Worm (Caenorhabditis elegans): ENCODE data around the gene C28G1.6.

C28G1.6 gene

ce11 chrX:8835887-8836348, 4.9 kb upstream of the C28G1.6 start, which contains the start of gene C28G1.2 (continued):
- TF ChIP-seq nhr-102 (tag; optimal IDR thresholded peaks at IDR 0.05), result peak; percentile 88
- TF ChIP-seq nhr-237 (tag; optimal IDR thresholded peaks at IDR 0.05), result no peak
- TF ChIP-seq daf-16 (GFP tag; optimal IDR thresholded peaks at IDR 0.05), result peak; percentile 85 to 95
- peak; percentile 81 for TF ChIP-seq daf-16 (tag; optimal IDR thresholded peaks at IDR 0.05)

ce11 chrX:8835405-8835804, 4.3 kb upstream of the C28G1.6 start, which contains the start of gene sec-15:
TSS of gene sec-15 (minus strand) at chrX:8835715.
- TF ChIP-seq fos-1 (tag; optimal IDR thresholded peaks at IDR 0.05) (no peak), F26F4.8 (GFP tag; conservative IDR thresholded peaks at IDR 0.05) (no peak), lin-13 (GFP tag; optimal IDR thresholded peaks at IDR 0.05) (no peak), hlh-11 (tag; optimal IDR thresholded peaks at IDR 0.05) (no peak), ctbp-1 (GFP tag; IDR thresholded peaks at IDR 0.05) (no peak), daf-16 (GFP tag; optimal IDR thresholded peaks at IDR 0.05) (no peak), daf-16 (tag; optimal IDR thresholded peaks at IDR 0.05) (peak; percentile 45), lin-1 (GFP tag; IDR thresholded peaks at IDR 0.05) (no peak), Y5F2A.4 (GFP tag; optimal IDR thresholded peaks at IDR 0.05) (no peak), daf-19 (GFP tag; conservative IDR thresholded peaks at IDR 0.05) (no peak), ama-1 (optimal IDR thresholded peaks at IDR 0.05) (no peak), F10B5.3 (tag; optimal IDR thresholded peaks at IDR 0.05) (no peak), nhr-41 (GFP tag; IDR thresholded peaks at IDR 0.05) (no peak), nhr-6 (tag; optimal IDR thresholded peaks at IDR 0.05) (no peak), saeg-2 (GFP tag; IDR thresholded peaks at IDR 0.05) (no peak), Y105C5A.15 (GFP tag; IDR thresholded peaks at IDR 0.05) (no peak), pqm-1 (tag; optimal IDR thresholded peaks at IDR 0.05) (peak; percentile 81)

- TF ChIP-seq pqm-1 (tag; optimal IDR thresholded peaks at IDR 0.05), result peak; percentile 54
- TF ChIP-seq jun-1 (tag; optimal IDR thresholded peaks at IDR 0.05), result no peak
- TF ChIP-seq daf-16 (GFP tag; optimal IDR thresholded peaks at IDR 0.05), result no peak
- TF ChIP-seq daf-16 (tag; optimal IDR thresholded peaks at IDR 0.05), result peak; percentile 6
- TF ChIP-seq F49E8.2 (tag; optimal IDR thresholded peaks at IDR 0.05; ENCODE audit: borderline replicate concordance), result no peak
Measured at ce11 chrX:8828365-8828764, 2.7 kb downstream of the C28G1.6 start, which contains the start of gene rcs-1. TSS of gene rcs-1 (minus strand) at chrX:8828540.

- TF ChIP-seq zfp-2 (tag; optimal IDR thresholded peaks at IDR 0.05), result no peak
- TF ChIP-seq lin-39 (tag; optimal IDR thresholded peaks at IDR 0.05), result no peak
- peak; percentile 66; the same call in 1 of the 2 replicates for TF ChIP-seq php-3 (GFP tag; IDR thresholded peaks at IDR 0.05)
- TF ChIP-seq dve-1 (tag; optimal IDR thresholded peaks at IDR 0.05; ENCODE audit: insufficient read depth), result peak; percentile 82
- TF ChIP-seq ctbp-1 (GFP tag; IDR thresholded peaks at IDR 0.05), result no peak
- no peak for TF ChIP-seq spr-1 (tag; optimal IDR thresholded peaks at IDR 0.05)
- TF ChIP-seq dmd-6 (GFP tag; IDR thresholded peaks at IDR 0.05), result peak; percentile 51; the same call in 1 of the 2 replicates
- peak; percentile 40 for TF ChIP-seq nhr-77 (tag; optimal IDR thresholded peaks at IDR 0.05)
- peak; percentile 23 for TF ChIP-seq hlh-30 (tag; optimal IDR thresholded peaks at IDR 0.05; ENCODE audit: insufficient read depth)
- no peak for TF ChIP-seq zip-11 (GFP tag; IDR thresholded peaks at IDR 0.05)
- no peak for TF ChIP-seq D1046.2 (GFP tag; IDR thresholded peaks at IDR 0.05)
- TF ChIP-seq unc-62 (GFP tag; optimal IDR thresholded peaks at IDR 0.05 in 1 of 2), result no peak
- no peak for TF ChIP-seq unc-62 (tag; optimal IDR thresholded peaks at IDR 0.05)
- TF ChIP-seq hlh-11 (tag; optimal IDR thresholded peaks at IDR 0.05), result peak; percentile 73
- no peak for TF ChIP-seq daf-16 (GFP tag; optimal IDR thresholded peaks at IDR 0.05)
- peak; percentile 78 for TF ChIP-seq daf-16 (tag; optimal IDR thresholded peaks at IDR 0.05)
- TF ChIP-seq nhr-10 (tag; optimal IDR thresholded peaks at IDR 0.05), result no peak
- no peak for TF ChIP-seq lin-38 (GFP tag; IDR thresholded peaks at IDR 0.05)
- TF ChIP-seq tra-1 (GFP tag; IDR thresholded peaks at IDR 0.05), result 0 out of 2 replicates have a peak, but pooled peaks have one; percentile 38
- no peak for TF ChIP-seq ZK546.5 (tag; optimal IDR thresholded peaks at IDR 0.05)
- TF ChIP-seq aha-1 (tag), result peak; percentile 43
- no peak for TF ChIP-seq sdz-12 (GFP tag; optimal IDR thresholded peaks at IDR 0.05)
- peak; percentile 98 for TF ChIP-seq pqm-1 (tag; optimal IDR thresholded peaks at IDR 0.05)
- TF ChIP-seq zag-1 (tag; optimal IDR thresholded peaks at IDR 0.05), result no peak
- no peak for TF ChIP-seq nhr-25 (tag; optimal IDR thresholded peaks at IDR 0.05; ENCODE audit: borderline replicate concordance, insufficient read depth)
- TF ChIP-seq snpc-4 (tag; optimal IDR thresholded peaks at IDR 0.05), result no peak
- peak; percentile 81 for TF ChIP-seq nhr-28 (tag; optimal IDR thresholded peaks at IDR 0.05)
- no peak for TF ChIP-seq zip-2 (tag; optimal IDR thresholded peaks at IDR 0.05)
- peak; percentile 10 for TF ChIP-seq nhr-48 (tag; optimal IDR thresholded peaks at IDR 0.05)
- no peak for TF ChIP-seq nhr-111 (GFP tag; optimal IDR thresholded peaks at IDR 0.05)
Measured at ce11 chrX:8824437-8824836, 6.6 kb downstream of the C28G1.6 start, which contains the start of gene ifd-1. TSS of gene ifd-1 (minus strand) at chrX:8824448.
